Fruit fly (Drosophila melanogaster) whole organism, embryonic: Measurements from ENCODE around the gene cnc.

Source experiments
- Awh ChIP-seq: fragments of 200-800 bp; sonication (Bioruptor generic); IDR thresholded peaks from 2 replicates; pipeline ENCODE4, ENCODE4 v1.3.6; 2022; ENCODE audit warnings: missing biosample characterization, missing genetic modification characterization
- B-H2 ChIP-seq: fragments of 200-800 bp; sonication (Bioruptor generic); optimal IDR thresholded peaks from 2 replicates; lab custom pipeline; 2018; ENCODE audit warnings: missing biosample characterization, mild to moderate bottlenecking, missing genetic modification characterization
- Bdp1 ChIP-seq: fragments of 200-800 bp; sonication (Bioruptor generic); optimal IDR thresholded peaks from 3 replicates; lab custom pipeline; 2016; ENCODE audit warnings: missing biosample characterization, missing genetic modification characterization
- Bgb ChIP-seq: fragments of 200-800 bp; sonication (Bioruptor generic); IDR thresholded peaks from 2 replicates; pipeline ENCODE4 v1.3.6; 2022; ENCODE audit warnings: missing biosample characterization, missing genetic modification characterization; ENCODE audit not compliant: partially characterized antibody
- BtbVII ChIP-seq: fragments of 200-800 bp; sonication (Bioruptor generic); optimal IDR thresholded peaks from 3 replicates; lab custom pipeline; 2017; ENCODE audit warnings: missing biosample characterization, mild to moderate bottlenecking, missing genetic modification characterization
- CG10654 ChIP-seq: fragments of 200-800 bp; sonication (Bioruptor generic); optimal IDR thresholded peaks from 2 replicates; lab custom pipeline; 2016; ENCODE audit warnings: missing biosample characterization, missing genetic modification characterization
- CG11398 ChIP-seq: fragments of 200-800 bp; sonication (Bioruptor generic); optimal IDR thresholded peaks from 2 replicates; lab custom pipeline; 2016; ENCODE audit warnings: missing biosample characterization, missing genetic modification characterization
- CG11560 ChIP-seq: fragments of 200-800 bp; sonication (Bioruptor generic); IDR thresholded peaks from 3 replicates; pipeline ENCODE4 v1.3.6; 2022; ENCODE audit warnings: missing biosample characterization, missing genetic modification characterization
- CG12659 ChIP-seq: fragments of 200-800 bp; sonication (Bioruptor generic); optimal IDR thresholded peaks from 3 replicates; lab custom pipeline; 2017; ENCODE audit warnings: mild to moderate bottlenecking, missing biosample characterization, missing genetic modification reagents, missing genetic modification characterization
- CG13296 ChIP-seq: fragments of 200-800 bp; sonication (Bioruptor generic); optimal IDR thresholded peaks from 3 replicates; lab custom pipeline; 2018; ENCODE audit warnings: missing biosample characterization, mild to moderate bottlenecking, missing genetic modification characterization
- CG13624 ChIP-seq: fragments of 200-800 bp; sonication (Bioruptor generic); optimal IDR thresholded peaks from 2 replicates; lab custom pipeline; 2016; ENCODE audit warnings: missing biosample characterization, missing genetic modification characterization
- CG14667 ChIP-seq: fragments of 200-800 bp; sonication (Bioruptor generic); IDR thresholded peaks from 2 replicates; pipeline ENCODE4 v1.3.6; 2022; ENCODE audit warnings: missing biosample characterization, missing genetic modification characterization
- CG15011 ChIP-seq: fragments of 200-800 bp; sonication (Bioruptor generic); optimal IDR thresholded peaks from 3 replicates; lab custom pipeline; 2018; ENCODE audit warnings: missing biosample characterization, mild to moderate bottlenecking, missing genetic modification characterization
- CG15514 ChIP-seq: fragments of 200-800 bp; sonication (Bioruptor generic); optimal IDR thresholded peaks from 3 replicates; lab custom pipeline; 2017; ENCODE audit warnings: missing biosample characterization, missing genetic modification characterization, mild to moderate bottlenecking, moderate library complexity, missing genetic modification reagents
- CG16779 ChIP-seq: fragments of 200-800 bp; sonication (Bioruptor generic); IDR thresholded peaks from 2 replicates; pipeline ENCODE4 v1.3.6; 2022; ENCODE audit warnings: missing biosample characterization, missing genetic modification characterization
- CG17359 ChIP-seq: fragments of 200-800 bp; sonication (Bioruptor generic); optimal IDR thresholded peaks from 3 replicates; lab custom pipeline; 2018; ENCODE audit warnings: missing biosample characterization, mild to moderate bottlenecking, missing genetic modification characterization, moderate library complexity
- CG1832 ChIP-seq: fragments of 200-800 bp; sonication (Bioruptor generic); optimal IDR thresholded peaks from 2 replicates; lab custom pipeline; 2017; ENCODE audit warnings: missing biosample characterization, mild to moderate bottlenecking, missing genetic modification characterization, inconsistent platforms
- CG2712 ChIP-seq: fragments of 200-800 bp; optimal IDR thresholded peaks from 3 replicates; lab custom pipeline; 2019; ENCODE audit warnings: missing biosample characterization, mild to moderate bottlenecking, missing genetic modification characterization, moderate library complexity
- CG30403 ChIP-seq: fragments of 200-800 bp; sonication (Bioruptor generic); optimal IDR thresholded peaks from 3 replicates; lab custom pipeline; 2016; ENCODE audit warnings: missing biosample characterization, missing genetic modification characterization
- CG3281 ChIP-seq: fragments of 200-800 bp; sonication (Bioruptor generic); optimal IDR thresholded peaks from 3 replicates; lab custom pipeline; 2017; ENCODE audit warnings: missing biosample characterization, mild to moderate bottlenecking, missing genetic modification characterization
- CG4360 ChIP-seq: fragments of 200-800 bp; sonication (Bioruptor generic); IDR thresholded peaks from 2 replicates; pipeline ENCODE4 v1.3.6; 2022; ENCODE audit warnings: missing biosample characterization, missing genetic modification characterization
- CG5953 ChIP-seq: fragments of 200-800 bp; sonication (Bioruptor generic); IDR thresholded peaks from 2 replicates; pipeline ENCODE4 v1.3.6; 2022; ENCODE audit warnings: missing biosample characterization, missing genetic modification characterization
- CG6689 ChIP-seq: fragments of 200-800 bp; sonication (Bioruptor generic); IDR thresholded peaks from 2 replicates; pipeline ENCODE4 v1.3.6; 2022; ENCODE audit warnings: missing biosample characterization, missing genetic modification characterization
- CG8359 ChIP-seq: fragments of 200-800 bp; sonication (Bioruptor generic); optimal IDR thresholded peaks from 2 replicates; lab custom pipeline; 2017; ENCODE audit warnings: missing biosample characterization, mild to moderate bottlenecking, missing genetic modification characterization, borderline replicate concordance
- CG9609 ChIP-seq: fragments of 200-800 bp; sonication (Bioruptor generic); optimal IDR thresholded peaks from 3 replicates; lab custom pipeline; 2016; ENCODE audit warnings: missing biosample characterization, missing genetic modification characterization
- CG9727 ChIP-seq: fragments of 200-800 bp; sonication (Bioruptor generic); optimal IDR thresholded peaks from 3 replicates; lab custom pipeline; 2017; ENCODE audit warnings: missing biosample characterization, mild to moderate bottlenecking, missing genetic modification characterization
- D19B ChIP-seq: fragments of 200-800 bp; sonication (Bioruptor generic); optimal IDR thresholded peaks from 2 replicates; lab custom pipeline; 2017; ENCODE audit warnings: missing biosample characterization, mild to moderate bottlenecking, missing genetic modification characterization
- Dip2 ChIP-seq: fragments of 200-800 bp; sonication (Bioruptor generic); IDR thresholded peaks from 2 replicates; pipeline ENCODE4 v1.3.6; 2022; ENCODE audit warnings: missing biosample characterization, missing genetic modification characterization
- Eip74EF ChIP-seq, 2 experiments: fragments of 200-800 bp in 1 of 2; fragments of >200 bp in 1 of 2; sonication (Bioruptor generic) in 1 of 2; optimal IDR thresholded peaks; 2 replicates each; lab custom pipeline; 2017 to 2019; ENCODE audit warnings: missing biosample characterization in 2 of 2, missing genetic modification characterization in 2 of 2, mild to moderate bottlenecking in 1 of 2, moderate library complexity in 1 of 2
- Fer3 ChIP-seq: fragments of 200-800 bp; sonication (Bioruptor generic); optimal IDR thresholded peaks from 2 replicates; lab custom pipeline; 2018; ENCODE audit warnings: missing biosample characterization, mild to moderate bottlenecking, missing genetic modification characterization, moderate library complexity
- Hand ChIP-seq: fragments of 200-800 bp; sonication (Bioruptor generic); optimal IDR thresholded peaks from 2 replicates; lab custom pipeline; 2017; ENCODE audit warnings: mild to moderate bottlenecking, missing biosample characterization, missing genetic modification reagents, missing genetic modification characterization
- MTF-1 ChIP-seq: fragments of 200-800 bp; sonication (Bioruptor generic); optimal IDR thresholded peaks from 2 replicates; lab custom pipeline; 2018; ENCODE audit warnings: missing biosample characterization, mild to moderate bottlenecking, missing genetic modification characterization, borderline replicate concordance
- Med ChIP-seq: fragments of 200-800 bp; sonication (Bioruptor generic); peaks from one replicate; lab custom pipeline; 2016; ENCODE audit warnings: missing biosample characterization, missing genetic modification characterization, mild to moderate bottlenecking, inconsistent platforms, moderate library complexity
- Pdp1 ChIP-seq, 2 experiments: fragments of 200-800 bp; sonication (Bioruptor generic); optimal IDR thresholded peaks; 3 replicates each; lab custom pipeline; 2016; ENCODE audit warnings: missing biosample characterization in 2 of 2, missing genetic modification characterization in 2 of 2, mild to moderate bottlenecking in 1 of 2, moderate library complexity in 1 of 2
- Six4 ChIP-seq: fragments of 200-800 bp; sonication (Bioruptor generic); optimal IDR thresholded peaks from 2 replicates; lab custom pipeline; 2016; ENCODE audit warnings: missing biosample characterization, missing genetic modification characterization
- ase ChIP-seq: fragments of 200-800 bp; sonication (Bioruptor generic); IDR thresholded peaks from 3 replicates; pipeline ENCODE4 v1.3.6; 2022; ENCODE audit warnings: missing biosample characterization, missing genetic modification characterization
- dmrt99B ChIP-seq: fragments of 200-800 bp; sonication (Bioruptor generic); optimal IDR thresholded peaks from 2 replicates; lab custom pipeline; 2018; ENCODE audit warnings: missing biosample characterization, mild to moderate bottlenecking, missing genetic modification characterization, moderate library complexity
- exex ChIP-seq: fragments of 200-800 bp; sonication (Bioruptor generic); optimal IDR thresholded peaks from 4 replicates; lab custom pipeline; 2018; ENCODE audit warnings: missing biosample characterization, mild to moderate bottlenecking, missing genetic modification characterization, moderate library complexity
- fd64A ChIP-seq: fragments of 200-800 bp; sonication (Bioruptor generic); optimal IDR thresholded peaks from 3 replicates; lab custom pipeline; 2018; ENCODE audit warnings: missing biosample characterization, mild to moderate bottlenecking, missing genetic modification characterization
- fd96Cb ChIP-seq: fragments of 200-800 bp; sonication (Bioruptor generic); optimal IDR thresholded peaks from 2 replicates; lab custom pipeline; 2018; ENCODE audit warnings: missing biosample characterization, mild to moderate bottlenecking, missing genetic modification characterization, moderate library complexity
- jumu ChIP-seq: fragments of 200-800 bp; sonication (Bioruptor generic); optimal IDR thresholded peaks from 3 replicates; lab custom pipeline; 2016; ENCODE audit warnings: missing biosample characterization, missing genetic modification characterization
- ken ChIP-seq: fragments of 200-800 bp; sonication (Bioruptor generic); IDR thresholded peaks from 3 replicates; pipeline ENCODE4 v1.3.6; 2022; ENCODE audit warnings: missing biosample characterization, missing genetic modification characterization
- mirr ChIP-seq: fragments of 200-800 bp; sonication (Bioruptor generic); optimal IDR thresholded peaks from 3 replicates; lab custom pipeline; 2018; ENCODE audit warnings: missing biosample characterization, mild to moderate bottlenecking, missing genetic modification characterization
- oc ChIP-seq: fragments of 200-800 bp; sonication (Bioruptor generic); optimal IDR thresholded peaks from 2 replicates; lab custom pipeline; 2018; ENCODE audit warnings: missing biosample characterization, mild to moderate bottlenecking, missing genetic modification characterization, moderate library complexity
- pfk ChIP-seq: fragments of 200-800 bp; sonication (Bioruptor generic); optimal IDR thresholded peaks from 2 replicates; lab custom pipeline; 2018; ENCODE audit warnings: missing biosample characterization, mild to moderate bottlenecking, missing genetic modification characterization, moderate library complexity
- sima ChIP-seq: fragments of 200-800 bp; sonication (Bioruptor generic); optimal IDR thresholded peaks from 2 replicates; lab custom pipeline; 2016; ENCODE audit warnings: missing biosample characterization, missing genetic modification characterization
- so ChIP-seq: fragments of 200-800 bp; sonication (Bioruptor generic); IDR thresholded peaks from 3 replicates; pipeline ENCODE4 v1.3.6; 2022; ENCODE audit warnings: missing biosample characterization, missing genetic modification characterization
- ttk ChIP-seq: fragments of 200-800 bp; sonication (Bioruptor generic); IDR thresholded peaks from 2 replicates; pipeline ENCODE4 v2.1.2; 2022; ENCODE audit warnings: missing biosample characterization, missing genetic modification characterization
- tx ChIP-seq: fragments of 200-800 bp; sonication (Bioruptor generic); optimal IDR thresholded peaks from 2 replicates; lab custom pipeline; 2016; ENCODE audit warnings: missing biosample characterization, missing genetic modification characterization
- zfh2 ChIP-seq: fragments of 200-800 bp; sonication (Bioruptor generic); optimal IDR thresholded peaks from 2 replicates; lab custom pipeline; 2016; ENCODE audit warnings: missing biosample characterization, missing genetic modification characterization

The cnc gene

DNA sequence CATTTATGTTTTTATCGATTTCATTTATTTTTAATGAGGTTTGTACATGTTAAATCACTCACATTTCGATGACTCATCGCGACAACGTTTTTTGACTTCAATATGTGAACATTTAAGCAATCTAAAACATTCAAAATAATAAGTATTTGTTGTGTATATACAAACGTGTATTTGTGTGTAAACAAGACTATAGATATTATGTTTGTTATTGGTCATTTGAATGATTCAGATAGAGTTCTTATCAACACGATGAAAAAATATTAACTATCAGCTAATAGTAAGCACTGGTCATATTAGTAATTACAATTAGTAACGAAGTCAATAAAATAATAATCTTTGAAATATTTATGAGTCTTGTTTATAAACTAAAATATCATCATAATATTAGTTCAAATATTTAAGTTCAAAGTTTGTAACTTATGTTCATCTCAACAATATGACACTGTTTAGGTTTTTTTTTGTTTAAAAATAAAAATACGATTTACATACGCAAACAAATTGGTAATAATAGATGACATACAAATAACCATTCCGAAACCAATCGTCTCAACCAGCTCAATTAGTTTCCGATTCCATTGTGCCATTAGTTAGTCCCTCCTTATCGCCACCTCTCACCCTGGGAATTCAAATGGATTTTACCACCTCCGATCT, 45.4 kb downstream of the cnc start (continued):
- TF ChIP-seq CG14667 (GFP tag; lab: Robert Waterston, UW) (no peak), MTF-1 (GFP tag; lab: Kevin White, UChicago) (peak; percentile 40), ken (GFP tag; lab: Robert Waterston, UW) (no peak), CG6689 (GFP tag; lab: Robert Waterston, UW) (no peak), CG30403 (GFP tag; lab: Kevin White, UChicago) (no peak), tx (GFP tag; lab: Kevin White, UChicago) (no peak), dmrt99B (peak; percentile 17), CG15011 (GFP tag; lab: Kevin White, UChicago) (peak; percentile 22), CG17359 (tag; lab: Kevin White, UChicago) (peak; percentile 66), CG1832 (GFP tag; lab: Kevin White, UChicago) (no peak), Eip74EF (GFP tag; optimal IDR thresholded peaks at IDR 0.05; lab: Kevin White, UChicago) (peak in 1 of 2 experiments; percentile 33), fd64A (GFP tag; lab: Kevin White, UChicago) (peak; percentile 23), CG3281 (GFP tag; lab: Kevin White, UChicago) (no peak), Pdp1 (GFP tag; optimal IDR thresholded peaks at IDR 0.05; lab: Kevin White, UChicago) (peak in 1 of 2 experiments; percentile 18), Dip2 (no peak), CG2712 (tag; lab: Kevin White, UChicago) (no peak), CG8359 (GFP tag; lab: Kevin White, UChicago) (peak; percentile 17), Med (GFP tag; lab: Kevin White, UChicago) (peak; percentile 44), CG16779 (no peak), CG11560 (tag; lab: Robert Waterston, UW) (no peak), so (GFP tag; lab: Robert Waterston, UW) (no peak), oc (no peak), mirr (GFP tag; lab: Kevin White, UChicago) (peak; percentile 34), Awh (GFP tag; lab: Robert Waterston, UW) (no peak), Six4 (GFP tag; lab: Kevin White, UChicago) (peak; percentile 20), ase (GFP tag; lab: Robert Waterston, UW) (no peak), jumu (GFP tag; lab: Kevin White, UChicago) (no peak), CG12659 (no peak), sima (GFP tag; lab: Kevin White, UChicago) (no peak), exex (tag; lab: Kevin White, UChicago) (peak; percentile 75), D19B (GFP tag; lab: Kevin White, UChicago) (peak; percentile 57), CG13296 (GFP tag; lab: Kevin White, UChicago) (peak; percentile 27), CG9609 (GFP tag; lab: Kevin White, UChicago) (no peak), BtbVII (GFP tag; lab: Kevin White, UChicago) (peak; percentile 21), CG10654 (GFP tag; lab: Kevin White, UChicago) (peak; percentile 33), Bdp1 (GFP tag; lab: Kevin White, UChicago) (no peak), fd96Cb (peak; percentile 31), CG5953 (GFP tag; lab: Robert Waterston, UW) (no peak), CG15514 (GFP tag; lab: Kevin White, UChicago) (peak; percentile 31), CG13624 (GFP tag; lab: Kevin White, UChicago) (no peak), ttk (GFP tag; lab: Robert Waterston, UW) (no peak), pfk (GFP tag; lab: Kevin White, UChicago) (no peak), Hand (GFP tag; lab: Kevin White, UChicago) (no peak), CG4360 (0 out of 2 replicates have a peak, but pooled peaks have one; percentile 33), zfh2 (GFP tag; lab: Kevin White, UChicago) (no peak), Fer3 (tag; lab: Kevin White, UChicago) (peak; percentile 49), CG9727 (GFP tag; lab: Kevin White, UChicago) (peak; percentile 24), B-H2 (GFP tag; lab: Kevin White, UChicago) (no peak), CG11398 (GFP tag; lab: Kevin White, UChicago) (no peak), Bgb (GFP tag; lab: Robert Waterston, UW) (no peak)
